Fruit fly (Drosophila melanogaster) whole organism, embryonic: Measurements from ENCODE around the gene CG10663.

Experiments
- CG1602 ChIP-seq: fragments of 200-800 bp; sonication (Bioruptor generic); optimal IDR thresholded peaks from 3 replicates; lab custom pipeline; 2016; ENCODE audit warnings: missing biosample characterization, missing genetic modification characterization
- CG17829 ChIP-seq: fragments of 200-800 bp; optimal IDR thresholded peaks from 2 replicates; lab custom pipeline; 2019; ENCODE audit warnings: missing biosample characterization, mild to moderate bottlenecking, missing genetic modification characterization, moderate library complexity
- CG1832 ChIP-seq: fragments of 200-800 bp; sonication (Bioruptor generic); optimal IDR thresholded peaks from 2 replicates; lab custom pipeline; 2017; ENCODE audit warnings: missing biosample characterization, mild to moderate bottlenecking, missing genetic modification characterization, inconsistent platforms
- CG2120 ChIP-seq: fragments of 200-800 bp; sonication (Bioruptor generic); optimal IDR thresholded peaks from 3 replicates; lab custom pipeline; 2016; ENCODE audit warnings: missing biosample characterization, missing genetic modification characterization
- CG2889 ChIP-seq: fragments of 200-800 bp; sonication (Bioruptor generic); IDR thresholded peaks from 3 replicates; pipeline ENCODE4 v1.3.6; 2022; ENCODE audit warnings: missing biosample characterization, missing genetic modification characterization
- CG3838 ChIP-seq: fragments of 200-800 bp; sonication (Bioruptor generic); optimal IDR thresholded peaks from 3 replicates; lab custom pipeline; 2016; ENCODE audit warnings: missing biosample characterization, missing genetic modification characterization
- CG4404 ChIP-seq: fragments of 200-800 bp; sonication (Bioruptor generic); IDR thresholded peaks from 2 replicates; pipeline ENCODE4 v1.3.6; 2022; ENCODE audit warnings: missing biosample characterization, missing genetic modification characterization
- CG4730 ChIP-seq: fragments of 200-800 bp; sonication (Bioruptor generic); IDR thresholded peaks from 2 replicates; pipeline ENCODE4 v1.3.6; 2022; ENCODE audit warnings: missing biosample characterization, missing genetic modification characterization
- CG6272 ChIP-seq: fragments of 200-800 bp; sonication (Bioruptor generic); IDR thresholded peaks from 2 replicates; pipeline ENCODE4 v1.3.6; 2022; ENCODE audit warnings: missing biosample characterization, missing genetic modification characterization
- CG9437 ChIP-seq: fragments of 200-800 bp; sonication (Bioruptor generic); optimal IDR thresholded peaks from 2 replicates; lab custom pipeline; 2018; ENCODE audit warnings: missing biosample characterization, mild to moderate bottlenecking, missing genetic modification characterization
- CoRest ChIP-seq: fragments of 200-800 bp; sonication (Bioruptor generic); optimal IDR thresholded peaks from 3 replicates; lab custom pipeline; 2018; ENCODE audit warnings: missing biosample characterization, mild to moderate bottlenecking, missing genetic modification characterization, moderate library complexity
- D19A ChIP-seq: fragments of 200-800 bp; optimal IDR thresholded peaks from 3 replicates; lab custom pipeline; 2019; ENCODE audit warnings: missing biosample characterization, mild to moderate bottlenecking, missing genetic modification characterization, moderate library complexity
- Dref ChIP-seq: fragments of 200-800 bp; sonication (Bioruptor generic); IDR thresholded peaks from 2 replicates; pipeline ENCODE4 v1.3.6; 2022; ENCODE audit warnings: missing biosample characterization, missing genetic modification characterization
- E2f1 ChIP-seq: fragments of 200-800 bp; sonication (Bioruptor generic); IDR thresholded peaks from 2 replicates; pipeline ENCODE4 v1.3.6; 2022; ENCODE audit warnings: missing biosample characterization, missing genetic modification characterization
- Ets65A ChIP-seq: fragments of 200-800 bp; sonication (Bioruptor generic); peaks from one replicate; lab custom pipeline; 2016; ENCODE audit warnings: missing biosample characterization, missing genetic modification characterization
- Ets97D ChIP-seq: fragments of 200-800 bp; sonication (Bioruptor generic); optimal IDR thresholded peaks from 3 replicates; lab custom pipeline; 2016; ENCODE audit warnings: missing biosample characterization, missing genetic modification characterization
- HHEX ChIP-seq: fragments of 200-800 bp; sonication (Bioruptor generic); optimal IDR thresholded peaks from 3 replicates; lab custom pipeline; 2017; ENCODE audit warnings: missing biosample characterization, mild to moderate bottlenecking, missing genetic modification characterization, missing genetic modification reagents
- Hr39 ChIP-seq: fragments of >200 bp; optimal IDR thresholded peaks from 2 replicates; lab custom pipeline; 2017
- Lpt ChIP-seq: fragments of >200 bp; optimal IDR thresholded peaks from 2 replicates; lab custom pipeline; 2018; ENCODE audit warnings: missing biosample characterization, missing genetic modification characterization
- Med ChIP-seq: fragments of 200-800 bp; sonication (Bioruptor generic); peaks from one replicate; lab custom pipeline; 2016; ENCODE audit warnings: missing biosample characterization, missing genetic modification characterization, mild to moderate bottlenecking, inconsistent platforms, moderate library complexity
- Opbp ChIP-seq: fragments of 200-800 bp; sonication (Bioruptor generic); IDR thresholded peaks from 3 replicates; pipeline ENCODE4 v1.3.6; 2022; ENCODE audit warnings: missing biosample characterization, missing genetic modification characterization; ENCODE audit not compliant: partially characterized antibody
- Sin3A ChIP-seq: fragments of >200 bp; optimal IDR thresholded peaks from 2 replicates; lab custom pipeline; 2018
- Sry-β ChIP-seq: fragments of 200-800 bp; sonication (Bioruptor generic); optimal IDR thresholded peaks from 2 replicates; lab custom pipeline; 2018; ENCODE audit warnings: missing biosample characterization, mild to moderate bottlenecking, missing genetic modification characterization, moderate library complexity
- ab ChIP-seq: fragments of 200-800 bp; sonication (Bioruptor generic); optimal IDR thresholded peaks from 2 replicates; lab custom pipeline; 2016; ENCODE audit warnings: missing biosample characterization, missing genetic modification characterization
- ara ChIP-seq: fragments of 200-800 bp; sonication (Bioruptor generic); IDR thresholded peaks from 2 replicates; pipeline ENCODE4 v1.3.6; 2022; ENCODE audit warnings: missing biosample characterization, missing genetic modification characterization
- bbx ChIP-seq: fragments of 200-800 bp; sonication (Bioruptor generic); IDR thresholded peaks from 2 replicates; pipeline ENCODE4 v1.3.6; 2022; ENCODE audit warnings: missing biosample characterization, missing genetic modification characterization; ENCODE audit not compliant: partially characterized antibody
- dmrt99B ChIP-seq: fragments of 200-800 bp; sonication (Bioruptor generic); optimal IDR thresholded peaks from 2 replicates; lab custom pipeline; 2018; ENCODE audit warnings: missing biosample characterization, mild to moderate bottlenecking, missing genetic modification characterization, moderate library complexity
- gcm ChIP-seq: fragments of 200-800 bp; sonication (Bioruptor generic); optimal IDR thresholded peaks from 2 replicates; lab custom pipeline; 2019; ENCODE audit warnings: missing biosample characterization, mild to moderate bottlenecking, missing genetic modification characterization, moderate library complexity
- ham ChIP-seq: fragments of 200-800 bp; sonication (Bioruptor generic); IDR thresholded peaks from 2 replicates; pipeline ENCODE4 v1.3.6; 2022; ENCODE audit warnings: missing biosample characterization, missing genetic modification characterization
- hb ChIP-seq: fragments of 200-800 bp; sonication (Bioruptor generic); IDR thresholded peaks from 3 replicates; pipeline ENCODE4 v1.3.6; 2022; ENCODE audit warnings: missing biosample characterization, missing genetic modification characterization; ENCODE audit not compliant: partially characterized antibody
- hkb ChIP-seq, 2 experiments: fragments of 200-800 bp in 1 of 2; fragments of >200 bp in 1 of 2; sonication (Bioruptor generic) in 1 of 2; IDR thresholded peaks in 1 of 2; optimal IDR thresholded peaks in 1 of 2; 2 replicates each; pipeline versions ENCODE4 v1.3.6 to Lab custom; 2017 to 2022; ENCODE audit warnings: missing biosample characterization in 1 of 2, missing genetic modification characterization in 1 of 2
- prd ChIP-seq, 3 experiments: fragments of >200 bp in 2 of 3; fragments of 200-800 bp in 1 of 3; sonication (Bioruptor generic) in 1 of 3; optimal IDR thresholded peaks in 2 of 3; IDR thresholded peaks in 1 of 3; 2 replicates in 2 of 3; 3 replicates in 1 of 3; pipeline versions ENCODE4 v1.3.6 to Lab custom; 2017 to 2022; ENCODE audit warnings: missing biosample characterization in 1 of 3, missing genetic modification characterization in 1 of 3
- sens ChIP-seq: fragments of 200-800 bp; sonication (Bioruptor generic); peaks from one replicate; lab custom pipeline; 2016; ENCODE audit warnings: missing biosample characterization, missing genetic modification characterization
- slbo ChIP-seq: fragments of 200-800 bp; sonication (Bioruptor generic); IDR thresholded peaks from 2 replicates; pipeline ENCODE4 v1.3.6; 2022; ENCODE audit warnings: missing biosample characterization, missing genetic modification characterization
- stc ChIP-seq: fragments of 200-800 bp; sonication (Bioruptor generic); IDR thresholded peaks from 2 replicates; pipeline ENCODE4 v1.3.6; 2022; ENCODE audit warnings: missing biosample characterization, missing genetic modification characterization
- tio ChIP-seq: fragments of 200-800 bp; sonication (Bioruptor generic); optimal IDR thresholded peaks from 2 replicates; lab custom pipeline; 2017; ENCODE audit warnings: missing biosample characterization, missing genetic modification characterization, inconsistent platforms
- tna ChIP-seq: fragments of 200-800 bp; sonication (Bioruptor generic); IDR thresholded peaks from 2 replicates; pipeline ENCODE4 v1.3.6; 2022; ENCODE audit warnings: missing biosample characterization, missing genetic modification characterization; ENCODE audit not compliant: partially characterized antibody
- trem ChIP-seq: fragments of 200-800 bp; optimal IDR thresholded peaks from 3 replicates; lab custom pipeline; 2019; ENCODE audit warnings: missing biosample characterization, mild to moderate bottlenecking, missing genetic modification characterization, moderate library complexity
- z ChIP-seq: fragments of 200-800 bp; sonication (Bioruptor generic); IDR thresholded peaks from 3 replicates; pipeline ENCODE4 v1.3.6; 2022; ENCODE audit warnings: missing biosample characterization, missing genetic modification characterization
- zfh2 ChIP-seq: fragments of 200-800 bp; sonication (Bioruptor generic); optimal IDR thresholded peaks from 2 replicates; lab custom pipeline; 2016; ENCODE audit warnings: missing biosample characterization, missing genetic modification characterization

The CG10663 gene

dm6 chr3L:12471471-12471978, 13.3 kb downstream of the CG10663 start, which contains the start of gene CG10616 (continued):
- TF ChIP-seq hkb (optimal IDR thresholded peaks at IDR 0.05; lab: Kevin White, UChicago) = no peak
- no peak for TF ChIP-seq hkb (GFP tag; IDR thresholded peaks at IDR 0.05; lab: Robert Waterston, UW)
- TF ChIP-seq dmrt99B (tag; lab: Kevin White, UChicago) = no peak
- TF ChIP-seq D19A = no peak
- TF ChIP-seq CG3838 (GFP tag; lab: Kevin White, UChicago) = no peak
- no peak; the same call in 1 of the 2 replicates for TF ChIP-seq slbo
- TF ChIP-seq tna = peak; percentile 71
- peak; percentile 76 for TF ChIP-seq trem
- TF ChIP-seq Dref (GFP tag; lab: Robert Waterston, UW) = peak; percentile 77
- TF ChIP-seq Sin3A (lab: Kevin White, UChicago) = peak; percentile 30
- TF ChIP-seq CG17829 = peak; percentile 17
- TF ChIP-seq stc (GFP tag; lab: Robert Waterston, UW) = no peak
- TF ChIP-seq zfh2 (GFP tag; lab: Kevin White, UChicago) = no peak

- TF ChIP-seq CG4404 (GFP tag; lab: Robert Waterston, UW) (no peak), CoRest (tag; lab: Kevin White, UChicago) (no peak), CG4730 (GFP tag; lab: Robert Waterston, UW) (no peak), E2f1 (GFP tag; lab: Robert Waterston, UW) (no peak), CG2889 (GFP tag; lab: Robert Waterston, UW) (no peak), ara (GFP tag; lab: Robert Waterston, UW) (no peak), CG9437 (GFP tag; lab: Kevin White, UChicago) (no peak), HHEX (GFP tag; lab: Kevin White, UChicago) (no peak), bbx (peak; percentile 23; the same call in 1 of the 2 replicates), prd (optimal IDR thresholded peaks at IDR 0.05; lab: Kevin White, UChicago) (no peak), prd (GFP tag; IDR thresholded peaks at IDR 0.05; lab: Robert Waterston, UW) (0 out of 3 replicates have a peak, but pooled peaks have one; percentile 20), Sry-β (GFP tag; lab: Kevin White, UChicago) (no peak), Ets65A (GFP tag; lab: Kevin White, UChicago) (peak; percentile 78), ab (GFP tag; lab: Kevin White, UChicago) (no peak), Hr39 (lab: Kevin White, UChicago) (no peak), Ets97D (no peak), ham (GFP tag; lab: Robert Waterston, UW) (no peak), tio (GFP tag; lab: Kevin White, UChicago) (no peak), hb (GFP tag; lab: Robert Waterston, UW) (0 out of 3 replicates have a peak, but pooled peaks have one; percentile 31), gcm (GFP tag; lab: Kevin White, UChicago) (no peak), CG6272 (GFP tag; lab: Robert Waterston, UW) (no peak), z (GFP tag; lab: Robert Waterston, UW) (0 out of 3 replicates have a peak, but pooled peaks have one; percentile 60), Dref (GFP tag; lab: Robert Waterston, UW) (0 out of 2 replicates have a peak, but pooled peaks have one; percentile 7), sens (GFP tag; lab: Kevin White, UChicago) (peak; percentile 33), Lpt (GFP tag; lab: Kevin White, UChicago) (no peak), CG1602 (GFP tag; lab: Kevin White, UChicago) (no peak), CG1832 (GFP tag; lab: Kevin White, UChicago) (peak; percentile 27), Med (GFP tag; lab: Kevin White, UChicago) (peak; percentile 59), Opbp (GFP tag; lab: Robert Waterston, UW) (no peak), CG2120 (GFP tag; lab: Kevin White, UChicago) (no peak)
Measured at dm6 chr3L:12470509-12470908, 14.3 kb downstream of the CG10663 start.
